Fruit fly (Drosophila melanogaster) whole organism, embryonic: ENCODE measurements around the gene Takl1.
A peak's percentile ranks its signal among the peaks of the same experiment; 100 is the strongest.

Experiments used
- Abd-B ChIP-seq: fragments of 200-800 bp; sonication (Bioruptor generic); optimal IDR thresholded peaks from 2 replicates; lab custom pipeline; 2018; ENCODE audit warnings: missing biosample characterization, mild to moderate bottlenecking, missing genetic modification characterization, moderate library complexity
- Antp ChIP-seq: fragments of 200-800 bp; sonication (Bioruptor generic); optimal IDR thresholded peaks from 3 replicates; lab custom pipeline; 2016; ENCODE audit warnings: missing biosample characterization, missing genetic modification characterization
- CG10543 ChIP-seq: fragments of 200-800 bp; sonication (Bioruptor generic); optimal IDR thresholded peaks from 3 replicates; lab custom pipeline; 2017; ENCODE audit warnings: missing biosample characterization, mild to moderate bottlenecking, missing genetic modification characterization, moderate library complexity
- CG11247 ChIP-seq: fragments of 200-800 bp; sonication (Bioruptor generic); IDR thresholded peaks from 2 replicates; pipeline ENCODE4 v1.3.6; 2022; ENCODE audit warnings: missing biosample characterization, missing genetic modification characterization
- CG11456 ChIP-seq: fragments of 200-800 bp; sonication (Bioruptor generic); IDR thresholded peaks from 3 replicates; pipeline ENCODE4 v1.3.6; 2022; ENCODE audit warnings: missing biosample characterization, missing genetic modification characterization
- CG12659 ChIP-seq: fragments of 200-800 bp; sonication (Bioruptor generic); optimal IDR thresholded peaks from 3 replicates; lab custom pipeline; 2017; ENCODE audit warnings: mild to moderate bottlenecking, missing biosample characterization, missing genetic modification reagents, missing genetic modification characterization
- CG14965 ChIP-seq: fragments of 200-800 bp; sonication (Bioruptor generic); optimal IDR thresholded peaks from 2 replicates; lab custom pipeline; 2016; ENCODE audit warnings: missing biosample characterization, missing genetic modification characterization, borderline replicate concordance
- CG15514 ChIP-seq: fragments of 200-800 bp; sonication (Bioruptor generic); optimal IDR thresholded peaks from 3 replicates; lab custom pipeline; 2017; ENCODE audit warnings: missing biosample characterization, missing genetic modification characterization, mild to moderate bottlenecking, moderate library complexity, missing genetic modification reagents
- CG17385 ChIP-seq: fragments of 200-800 bp; sonication (Bioruptor generic); optimal IDR thresholded peaks from 3 replicates; lab custom pipeline; 2018; ENCODE audit warnings: missing biosample characterization, mild to moderate bottlenecking, missing genetic modification characterization
- CG2120 ChIP-seq: fragments of 200-800 bp; sonication (Bioruptor generic); optimal IDR thresholded peaks from 3 replicates; lab custom pipeline; 2016; ENCODE audit warnings: missing biosample characterization, missing genetic modification characterization
- CG2712 ChIP-seq: fragments of 200-800 bp; optimal IDR thresholded peaks from 3 replicates; lab custom pipeline; 2019; ENCODE audit warnings: missing biosample characterization, mild to moderate bottlenecking, missing genetic modification characterization, moderate library complexity
- CG30020 ChIP-seq: fragments of 200-800 bp; optimal IDR thresholded peaks from 2 replicates; lab custom pipeline; 2019; ENCODE audit warnings: missing biosample characterization, mild to moderate bottlenecking, missing genetic modification characterization, moderate library complexity
- CG7357 ChIP-seq: fragments of 200-800 bp; sonication (Bioruptor generic); IDR thresholded peaks from 3 replicates; pipeline ENCODE4 v1.3.6; 2022; ENCODE audit warnings: missing biosample characterization, missing genetic modification characterization
- CG9609 ChIP-seq: fragments of 200-800 bp; sonication (Bioruptor generic); optimal IDR thresholded peaks from 3 replicates; lab custom pipeline; 2016; ENCODE audit warnings: missing biosample characterization, missing genetic modification characterization
- CG9876 ChIP-seq: fragments of 200-800 bp; sonication (Bioruptor generic); optimal IDR thresholded peaks from 2 replicates; lab custom pipeline; 2016; ENCODE audit warnings: missing biosample characterization, missing genetic modification characterization
- CTCF ChIP-seq: fragments of 200-800 bp; sonication (Bioruptor generic); optimal IDR thresholded peaks from 2 replicates; lab custom pipeline; 2017; ENCODE audit warnings: missing biosample characterization, mild to moderate bottlenecking, missing genetic modification characterization, moderate library complexity
- Dp ChIP-seq: fragments of 200-800 bp; sonication (Bioruptor generic); optimal IDR thresholded peaks from 2 replicates; lab custom pipeline; 2018; ENCODE audit warnings: missing biosample characterization, mild to moderate bottlenecking, missing genetic modification characterization, moderate library complexity
- Dref ChIP-seq: fragments of 200-800 bp; sonication (Bioruptor generic); IDR thresholded peaks from 2 replicates; pipeline ENCODE4 v1.3.6; 2022; ENCODE audit warnings: missing biosample characterization, missing genetic modification characterization
- Ets97D ChIP-seq: fragments of 200-800 bp; sonication (Bioruptor generic); optimal IDR thresholded peaks from 3 replicates; lab custom pipeline; 2016; ENCODE audit warnings: missing biosample characterization, missing genetic modification characterization
- HHEX ChIP-seq: fragments of 200-800 bp; sonication (Bioruptor generic); optimal IDR thresholded peaks from 3 replicates; lab custom pipeline; 2017; ENCODE audit warnings: missing biosample characterization, mild to moderate bottlenecking, missing genetic modification characterization, missing genetic modification reagents
- Hmr ChIP-seq: fragments of 200-800 bp; sonication (Bioruptor generic); optimal IDR thresholded peaks from 3 replicates; lab custom pipeline; 2017; ENCODE audit warnings: mild to moderate bottlenecking, missing biosample characterization, missing genetic modification reagents, missing genetic modification characterization
- Hr51 ChIP-seq, 2 experiments: fragments of 200-800 bp; sonication (Bioruptor generic); optimal IDR thresholded peaks; 2 replicates in 1 of 2; 3 replicates in 1 of 2; lab custom pipeline; 2016 to 2018; ENCODE audit warnings: missing biosample characterization in 2 of 2, missing genetic modification characterization in 2 of 2, mild to moderate bottlenecking in 1 of 2, moderate library complexity in 1 of 2
- MESR4 ChIP-seq: fragments of 200-800 bp; sonication (Bioruptor generic); optimal IDR thresholded peaks from 2 replicates; lab custom pipeline; 2018; ENCODE audit warnings: missing biosample characterization, mild to moderate bottlenecking, missing genetic modification characterization, moderate library complexity
- Mad ChIP-seq: fragments of 200-800 bp; sonication (Bioruptor generic); optimal IDR thresholded peaks from 2 replicates; lab custom pipeline; 2016; ENCODE audit warnings: missing biosample characterization, missing genetic modification characterization
- Med ChIP-seq: fragments of 200-800 bp; sonication (Bioruptor generic); peaks from one replicate; lab custom pipeline; 2016; ENCODE audit warnings: missing biosample characterization, missing genetic modification characterization, mild to moderate bottlenecking, inconsistent platforms, moderate library complexity
- NC2β ChIP-seq: fragments of 200-800 bp; sonication (Bioruptor generic); optimal IDR thresholded peaks from 2 replicates; lab custom pipeline; 2016; ENCODE audit warnings: missing biosample characterization, missing genetic modification characterization
- Ptx1 ChIP-seq: fragments of 200-800 bp; sonication (Bioruptor generic); IDR thresholded peaks from 2 replicates; pipeline ENCODE4 v1.3.6; 2022; ENCODE audit warnings: missing biosample characterization, missing genetic modification characterization
- Sry-δ ChIP-seq: fragments of 200-800 bp; sonication (Bioruptor generic); optimal IDR thresholded peaks from 2 replicates; lab custom pipeline; 2016; ENCODE audit warnings: missing biosample characterization, missing genetic modification characterization
- Usf ChIP-seq: fragments of 200-800 bp; sonication (Bioruptor generic); optimal IDR thresholded peaks from 2 replicates; lab custom pipeline; 2017; ENCODE audit warnings: missing genotype, missing biosample characterization, missing genetic modification characterization
- Xrp1 ChIP-seq: fragments of 200-800 bp; sonication (Bioruptor generic); IDR thresholded peaks from 2 replicates; pipeline ENCODE4 v1.3.6; 2022; ENCODE audit warnings: missing biosample characterization, missing genetic modification characterization
- abd-A ChIP-seq: fragments of 200-800 bp; sonication (Bioruptor generic); optimal IDR thresholded peaks from 3 replicates; lab custom pipeline; 2019; ENCODE audit warnings: missing biosample characterization, mild to moderate bottlenecking, missing genetic modification characterization, moderate library complexity
- btn ChIP-seq: fragments of 200-800 bp; sonication (Bioruptor generic); optimal IDR thresholded peaks from 2 replicates; lab custom pipeline; 2016; ENCODE audit warnings: missing biosample characterization, missing genetic modification characterization
- da ChIP-seq: fragments of 200-800 bp; sonication (Bioruptor generic); optimal IDR thresholded peaks from 2 replicates; lab custom pipeline; 2016; ENCODE audit warnings: missing biosample characterization, missing genetic modification characterization
- dm ChIP-seq: fragments of 200-800 bp; sonication (Bioruptor generic); optimal IDR thresholded peaks from 3 replicates; lab custom pipeline; 2016; ENCODE audit warnings: missing biosample characterization, missing genetic modification characterization
- dmrt11E ChIP-seq: fragments of 200-800 bp; sonication (Bioruptor generic); optimal IDR thresholded peaks from 3 replicates; lab custom pipeline; 2018; ENCODE audit warnings: missing biosample characterization, mild to moderate bottlenecking, missing genetic modification characterization, moderate library complexity
- eve ChIP-seq, 2 experiments: fragments of >200 bp; optimal IDR thresholded peaks; 2 replicates each; lab custom pipeline; 2017; ENCODE audit warnings: missing biosample characterization in 2 of 2, missing genetic modification characterization in 2 of 2
- fu2 ChIP-seq: fragments of 200-800 bp; sonication (Bioruptor generic); optimal IDR thresholded peaks from 2 replicates; lab custom pipeline; 2016; ENCODE audit warnings: missing biosample characterization, missing genetic modification characterization
- her ChIP-seq: fragments of 200-800 bp; sonication (Bioruptor generic); optimal IDR thresholded peaks from 2 replicates; lab custom pipeline; 2016; ENCODE audit warnings: missing biosample characterization, missing genetic modification characterization
- inv ChIP-seq: fragments of 200-800 bp; sonication (Bioruptor generic); IDR thresholded peaks from 2 replicates; pipeline ENCODE4 v1.3.6; 2022; ENCODE audit warnings: missing biosample characterization, missing genetic modification characterization; ENCODE audit not compliant: partially characterized antibody
- kni ChIP-seq: fragments of 200-800 bp; sonication (Bioruptor generic); optimal IDR thresholded peaks from 3 replicates; lab custom pipeline; 2017; ENCODE audit warnings: mild to moderate bottlenecking, missing biosample characterization, missing genetic modification reagents, missing genetic modification characterization
- knrl ChIP-seq: fragments of 200-800 bp; sonication (Bioruptor generic); IDR thresholded peaks from 3 replicates; pipeline ENCODE4 v1.3.6; 2022; ENCODE audit warnings: missing biosample characterization, missing genetic modification characterization; ENCODE audit not compliant: partially characterized antibody
- lilli ChIP-seq: fragments of 200-800 bp; sonication (Bioruptor generic); optimal IDR thresholded peaks from 3 replicates; lab custom pipeline; 2016; ENCODE audit warnings: missing biosample characterization, missing genetic modification characterization
- peb ChIP-seq: fragments of 200-800 bp; sonication (Bioruptor generic); IDR thresholded peaks from 2 replicates; pipeline ENCODE4 v1.3.6; 2022; ENCODE audit warnings: missing biosample characterization, missing genetic modification characterization
- row ChIP-seq: fragments of 200-800 bp; sonication (Bioruptor generic); IDR thresholded peaks from 3 replicates; pipeline ENCODE4 v1.3.6; 2022; ENCODE audit warnings: missing biosample characterization, missing genetic modification characterization
- sob ChIP-seq: fragments of 200-800 bp; sonication (Bioruptor generic); IDR thresholded peaks from 2 replicates; pipeline ENCODE4 v1.3.6; 2022; ENCODE audit warnings: missing biosample characterization, missing genetic modification characterization
- trem ChIP-seq: fragments of 200-800 bp; optimal IDR thresholded peaks from 3 replicates; lab custom pipeline; 2019; ENCODE audit warnings: missing biosample characterization, mild to moderate bottlenecking, missing genetic modification characterization, moderate library complexity
- ttk ChIP-seq: fragments of 200-800 bp; sonication (Bioruptor generic); IDR thresholded peaks from 2 replicates; pipeline ENCODE4 v2.1.2; 2022; ENCODE audit warnings: missing biosample characterization, missing genetic modification characterization
- vvl ChIP-seq: fragments of 200-800 bp; sonication (Bioruptor generic); IDR thresholded peaks from 2 replicates; pipeline ENCODE4 v1.3.6; 2022; ENCODE audit warnings: missing biosample characterization, missing genetic modification characterization
- wdn ChIP-seq: fragments of 200-800 bp; sonication (Bioruptor generic); IDR thresholded peaks from 2 replicates; pipeline ENCODE4 v1.3.6; 2022; ENCODE audit warnings: missing biosample characterization, missing genetic modification characterization

The Takl1 gene

DNA sequence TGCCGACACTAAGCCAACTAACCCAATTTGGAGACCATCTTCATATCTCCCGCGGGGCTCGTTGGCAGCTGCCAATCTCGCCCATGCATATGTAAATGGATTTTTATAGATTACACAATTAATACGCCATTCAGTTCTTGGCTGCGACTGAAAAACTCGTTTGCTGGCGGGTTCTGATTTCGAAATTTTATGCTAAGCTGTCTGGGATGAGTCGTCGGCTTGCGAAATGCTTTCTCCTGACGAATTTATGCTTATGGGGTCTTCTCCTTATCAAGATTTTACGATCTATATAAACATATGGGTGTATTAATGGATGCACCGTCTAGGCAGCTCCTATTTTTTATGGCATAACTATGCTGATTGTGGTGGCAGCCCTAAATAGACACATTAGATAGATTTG is 33.4 kb downstream of the Takl1 start, which contains the start of gene CG17267:
TSS of gene CG17267 (minus strand) at position 101 of the 400 bp plus-strand sequence.
- TF ChIP-seq wdn (GFP tag; lab: Robert Waterston, UW), result no peak
- peak; percentile 16 for TF ChIP-seq Med (GFP tag; lab: Kevin White, UChicago)
- TF ChIP-seq CG2712 (tag; lab: Kevin White, UChicago), result no peak

DNA sequence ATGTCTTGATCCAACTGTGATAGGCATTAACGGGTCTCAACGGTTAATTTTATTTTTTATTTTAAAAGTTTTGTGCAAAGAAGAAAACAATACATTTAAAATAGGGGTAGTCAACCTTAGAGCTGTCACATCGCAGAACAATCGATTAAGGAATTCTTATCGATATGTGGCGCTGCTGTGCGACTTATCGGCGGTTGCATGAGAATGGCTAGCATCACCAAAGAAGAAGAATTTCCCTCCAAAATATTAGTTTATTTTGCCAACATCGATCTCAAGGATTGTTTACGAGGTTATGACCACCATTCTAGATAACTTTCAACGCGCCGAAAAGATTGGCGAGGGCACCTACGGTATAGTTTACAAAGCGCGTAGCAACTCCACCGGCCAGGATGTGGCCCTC is 37.0 kb downstream of the Takl1 start, which contains the start of gene Cdk2:
TSS of gene Cdk2 (plus strand) at position 219 of the 400 bp plus-strand sequence.
- TF ChIP-seq abd-A (no peak), trem (peak; percentile 45), ttk (GFP tag; lab: Robert Waterston, UW) (0 out of 2 replicates have a peak, but pooled peaks have one; percentile 7), Sry-δ (peak; percentile 92), Usf (GFP tag; lab: Kevin White, UChicago) (no peak), Ets97D (GFP tag; lab: Kevin White, UChicago) (peak; percentile 85), MESR4 (GFP tag; lab: Kevin White, UChicago) (peak; percentile 64), Med (GFP tag; lab: Kevin White, UChicago) (peak; percentile 91), HHEX (no peak), eve (GFP tag; optimal IDR thresholded peaks at IDR 0.05; lab: Kevin White, UChicago) (no peak), Ptx1 (0 out of 2 replicates have a peak, but pooled peaks have one; percentile 5), da (GFP tag; lab: Kevin White, UChicago) (no peak), knrl (GFP tag; lab: Robert Waterston, UW) (peak; percentile 93), Dref (peak; percentile 97), CG11247 (GFP tag; lab: Robert Waterston, UW) (no peak), vvl (peak; percentile 66), inv (GFP tag; lab: Robert Waterston, UW) (peak; percentile 88), CG30020 (tag; lab: Kevin White, UChicago) (no peak), dmrt11E (tag; lab: Kevin White, UChicago) (no peak), Dp (GFP tag; lab: Kevin White, UChicago) (peak; percentile 78), NC2β (GFP tag; lab: Kevin White, UChicago) (no peak), CG9876 (GFP tag; lab: Kevin White, UChicago) (no peak), CG15514 (peak; percentile 17), lilli (GFP tag; lab: Kevin White, UChicago) (peak; percentile 6), CG9609 (peak; percentile 10), CG7357 (GFP tag; lab: Robert Waterston, UW) (no peak), Hmr (GFP tag; lab: Kevin White, UChicago) (no peak), CG2120 (peak; percentile 51), Abd-B (GFP tag; lab: Kevin White, UChicago) (no peak), row (peak; percentile 86), her (peak; percentile 9), kni (no peak), Xrp1 (GFP tag; lab: Robert Waterston, UW) (no peak), btn (GFP tag; lab: Kevin White, UChicago) (no peak), CG12659 (peak; percentile 38), fu2 (GFP tag; lab: Kevin White, UChicago) (no peak), CG11456 (GFP tag; lab: Robert Waterston, UW) (peak; percentile 41; the same call in 1 of the 3 replicates), Mad (GFP tag; lab: Kevin White, UChicago) (peak; percentile 4), CTCF (GFP tag; lab: Kevin White, UChicago) (peak; percentile 82), Antp (peak; percentile 12), Hr51 (GFP tag; optimal IDR thresholded peaks at IDR 0.05; lab: Kevin White, UChicago) (peak in 1 of 2 experiments; percentile 22), CG14965 (no peak), sob (GFP tag; lab: Robert Waterston, UW) (peak; percentile 33; the same call in 1 of the 2 replicates), dm (GFP tag; lab: Kevin White, UChicago) (peak; percentile 0), CG17385 (GFP tag; lab: Kevin White, UChicago) (peak; percentile 96), peb (GFP tag; lab: Robert Waterston, UW) (no peak), CG10543 (no peak)
